Worm (Caenorhabditis elegans) whole organism, mixed stage, embryonic: ENCODE measurements around the gene fbxa-3.

Experiments
- ces-1 ChIP-seq: fragments of 150-350 bp; optimal IDR thresholded peaks from 2 replicates; lab custom pipeline; 2014; ENCODE audit warnings: missing biosample characterization, missing genetic modification reagents, missing genetic modification characterization
- drap-1 ChIP-seq: fragments of 200-800 bp; sonication (Bioruptor generic); optimal IDR thresholded peaks from 3 replicates; lab custom pipeline; 2018; ENCODE audit warnings: mild to moderate bottlenecking, missing genetic modification characterization, missing compliant biosample characterization
- elt-3 ChIP-seq: fragments of 150-350 bp; optimal IDR thresholded peaks from 2 replicates; lab custom pipeline; 2014; ENCODE audit warnings: missing biosample characterization, missing genetic modification characterization
- flh-1 ChIP-seq: fragments of 200-800 bp; sonication (Bioruptor generic); optimal IDR thresholded peaks from 2 replicates; lab custom pipeline; 2018; ENCODE audit warnings: mild to moderate bottlenecking, missing genetic modification characterization, moderate library complexity, missing compliant biosample characterization
- ham-2 ChIP-seq: fragments of 200-800 bp; sonication (Bioruptor generic); optimal IDR thresholded peaks from 2 replicates; lab custom pipeline; 2018; ENCODE audit warnings: mild to moderate bottlenecking, missing genetic modification characterization, missing compliant biosample characterization
- lin-13 ChIP-seq: fragments of 150-350 bp; optimal IDR thresholded peaks from 2 replicates; lab custom pipeline; 2014; ENCODE audit warnings: missing biosample characterization, missing genetic modification characterization
- mab-5 ChIP-seq: fragments of 150-350 bp; optimal IDR thresholded peaks from 2 replicates; lab custom pipeline; 2014; ENCODE audit warnings: missing biosample characterization, missing genetic modification characterization
- nhr-76 ChIP-seq: sonication (generic microtip); optimal IDR thresholded peaks from 2 replicates; lab custom pipeline; 2017; ENCODE audit warnings: missing biosample characterization, missing genetic modification characterization
- pha-4 ChIP-seq: fragments of 150-350 bp; optimal IDR thresholded peaks from 2 replicates; lab custom pipeline; 2018; ENCODE audit warnings: missing biosample characterization, missing genetic modification reagents, missing genetic modification characterization
- snpc-4 ChIP-seq: fragments of 150-350 bp; optimal IDR thresholded peaks from 2 replicates; lab custom pipeline; 2014; ENCODE audit warnings: missing biosample characterization, missing genetic modification characterization
- unc-39 ChIP-seq: fragments of 150-350 bp; optimal IDR thresholded peaks from 2 replicates; lab custom pipeline; 2014; ENCODE audit warnings: missing biosample characterization, missing genetic modification characterization
- unc-62 ChIP-seq: fragments of 150-350 bp; optimal IDR thresholded peaks from 2 replicates; lab custom pipeline; 2014; ENCODE audit warnings: missing biosample characterization, missing genetic modification reagents, missing genetic modification characterization
- ztf-11 ChIP-seq: fragments of 150-350 bp; optimal IDR thresholded peaks from 2 replicates; lab custom pipeline; 2014; ENCODE audit warnings: missing biosample characterization, missing genetic modification characterization

ce11 chrII:1852503-1852902, 31.8 kb upstream of the fbxa-3 start, which contains the start of gene C52E2.2:
- TF ChIP-seq unc-62 (GFP tag; lab: Kevin White, UChicago) = no peak
- no peak for TF ChIP-seq ham-2 (GFP tag; lab: Kevin White, UChicago)
- TF ChIP-seq elt-3 (tag; lab: Kevin White, UChicago) = no peak
- no peak for TF ChIP-seq pha-4
- TF ChIP-seq drap-1 (GFP tag; lab: Kevin White, UChicago) = no peak
- no peak for TF ChIP-seq mab-5
- TF ChIP-seq lin-13 (tag; lab: Kevin White, UChicago) = no peak
- TF ChIP-seq ztf-11 (tag; lab: Kevin White, UChicago) = no peak
- no peak for TF ChIP-seq snpc-4 (tag; lab: Kevin White, UChicago)
- TF ChIP-seq ces-1 (GFP tag; lab: Kevin White, UChicago) = no peak
- no peak for TF ChIP-seq nhr-76
- no peak for TF ChIP-seq flh-1
- no peak for TF ChIP-seq unc-39 (tag; lab: Kevin White, UChicago)
